Worm (Caenorhabditis elegans) whole organism, late embryonic: ENCODE results near the gene spas-1.

Experiments
- ceh-24 ChIP-seq: sonication (generic microtip); optimal IDR thresholded peaks from 2 replicates; lab custom pipeline; 2016; ENCODE audit warnings: mild to moderate bottlenecking, missing genetic modification characterization, missing compliant biosample characterization
- hlh-30 ChIP-seq: sonication (generic microtip); optimal IDR thresholded peaks from 2 replicates; lab custom pipeline; 2017; ENCODE audit warnings: antibody characterized with exemption, missing genetic modification characterization, missing compliant biosample characterization; ENCODE audit not compliant: insufficient read depth
- pqm-1 ChIP-seq: sonication (generic microtip); optimal IDR thresholded peaks from 2 replicates; lab custom pipeline; 2016; ENCODE audit warnings: missing genetic modification characterization, missing compliant biosample characterization
- sdc-2 ChIP-seq: sonication (generic microtip); optimal IDR thresholded peaks from 2 replicates; lab custom pipeline; 2016; ENCODE audit warnings: missing genotype, missing genetic modification characterization, missing compliant biosample characterization
- tbx-2 ChIP-seq: sonication (generic microtip); optimal IDR thresholded peaks from 2 replicates; lab custom pipeline; 2016; ENCODE audit warnings: missing genetic modification characterization, missing compliant biosample characterization

DNA sequence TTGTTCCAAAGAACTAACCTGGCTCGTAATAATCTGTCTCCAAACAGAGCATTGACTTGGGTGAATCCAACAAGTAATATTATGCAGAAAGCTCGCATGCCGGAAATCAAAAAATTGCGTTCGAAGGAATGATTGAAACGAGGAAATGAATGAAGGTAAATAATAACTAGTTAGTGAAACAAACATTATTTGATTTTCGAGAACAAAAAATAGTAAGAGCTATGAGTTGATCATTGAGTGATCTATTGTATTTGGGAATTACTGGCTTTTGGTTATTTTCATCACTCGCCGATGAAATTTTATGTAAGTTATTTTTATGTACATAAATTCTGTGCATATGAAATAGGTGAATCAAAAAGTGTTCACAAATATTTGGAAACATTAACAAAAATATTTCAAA is 20.8 kb upstream of the spas-1 start, which contains the start of gene B0222.5:
- TF ChIP-seq tbx-2 (tag; lab: Kevin White, UChicago) (no peak), hlh-30 (tag; lab: Kevin White, UChicago) (no peak), sdc-2 (tag; lab: Kevin White, UChicago) (no peak), ceh-24 (tag; lab: Kevin White, UChicago) (no peak), pqm-1 (tag; lab: Kevin White, UChicago) (no peak)
